Worm (Caenorhabditis elegans): Measurements from ENCODE around the gene F58E2.3.
"Not testable (repeated sequence)": the region's sequence is repeated elsewhere in the genome, so short reads cannot be mapped to it uniquely, and the experiment has no call there.

The F58E2.3 gene

DNA sequence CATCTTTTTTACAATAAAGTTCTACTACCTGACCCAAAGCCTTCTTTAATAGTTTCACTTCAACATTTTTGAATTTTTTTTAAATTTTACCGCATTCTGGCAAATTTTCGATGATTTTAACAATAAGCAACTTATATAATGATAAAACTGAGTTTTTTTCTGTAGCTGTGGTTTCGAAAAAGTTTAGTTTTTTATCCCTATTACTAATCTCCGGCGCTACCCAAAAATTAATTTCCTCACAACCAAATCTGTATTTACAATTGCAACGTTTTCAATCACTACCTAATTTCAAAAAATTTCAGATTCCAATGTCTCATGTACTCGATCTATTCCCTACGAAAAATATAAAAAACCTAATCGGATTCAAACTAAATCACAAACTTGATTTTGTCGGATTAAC lies at the start of gene F58E2.3:
Gene F58E2.3 (plus strand): TSS at position 301 of the 400 bp plus-strand sequence.
- TF ChIP-seq med-1 (GFP tag; optimal IDR thresholded peaks at IDR 0.05; ENCODE audit: insufficient read depth) (no peak), cog-1 (tag; optimal IDR thresholded peaks at IDR 0.05) (no peak), ztf-29 (GFP tag; IDR thresholded peaks at IDR 0.05) (no peak), tab-1 (GFP tag; IDR thresholded peaks at IDR 0.05) (no peak)

DNA sequence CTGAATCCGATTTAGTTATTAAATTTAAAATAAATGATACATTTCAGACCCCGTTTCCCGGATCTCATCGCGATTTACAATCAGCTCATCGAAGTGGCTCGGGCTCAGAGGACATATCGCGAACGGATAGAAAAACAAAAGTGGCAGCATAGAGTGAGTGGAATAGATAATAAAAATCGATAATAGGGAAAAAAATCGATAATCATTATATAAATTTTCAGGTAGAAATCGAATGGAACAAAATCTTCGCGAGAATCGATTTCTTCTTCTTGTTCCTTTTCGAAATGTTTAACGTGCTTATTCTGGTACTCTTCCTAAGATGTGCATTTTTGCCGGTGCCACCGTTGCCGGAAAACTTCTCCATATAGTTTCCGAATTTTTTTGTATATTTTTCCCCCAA lies 48.5 kb upstream of the F58E2.3 start:
- TF ChIP-seq ztf-29 (GFP tag; IDR thresholded peaks at IDR 0.05) (no peak), klf-2 (GFP tag; conservative IDR thresholded peaks at IDR 0.05) (no peak), T22C8.4 (GFP tag; IDR thresholded peaks at IDR 0.05) (peak; percentile 59; the same call in 1 of the 2 replicates)

DNA sequence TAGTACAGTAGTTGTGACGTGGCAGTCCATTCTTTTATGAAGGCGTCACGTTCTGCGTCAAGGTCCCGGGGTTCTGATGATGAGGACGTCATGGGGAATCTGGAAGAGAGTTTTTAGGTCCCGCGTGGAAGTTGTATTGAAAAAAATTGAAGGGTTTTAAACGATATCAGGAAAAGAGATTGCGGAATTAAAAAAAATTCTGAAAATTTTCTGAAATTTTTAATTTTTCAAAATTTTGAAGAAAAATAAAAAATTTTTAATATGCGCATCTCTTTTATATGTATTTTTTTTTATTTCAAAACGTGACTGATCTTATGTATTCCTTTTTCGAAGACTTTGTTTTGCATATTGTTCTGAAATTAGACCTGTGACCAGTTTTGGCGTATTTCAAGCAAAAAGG lies 44.7 kb upstream of the F58E2.3 start, which contains the start of gene C04C3.6:
Gene C04C3.6 (minus strand): TSS at position 101 of the 400 bp plus-strand sequence.
- TF ChIP-seq ref-1 (GFP tag; conservative IDR thresholded peaks at IDR 0.05) (no peak), ztf-29 (GFP tag; IDR thresholded peaks at IDR 0.05) (no peak), ztf-23 (GFP tag; IDR thresholded peaks at IDR 0.05) (no peak), flt-1 (GFP tag; IDR thresholded peaks at IDR 0.05) (no peak), tab-1 (GFP tag; IDR thresholded peaks at IDR 0.05) (no peak), T22C8.4 (GFP tag; IDR thresholded peaks at IDR 0.05) (no peak), med-1 (GFP tag; optimal IDR thresholded peaks at IDR 0.05; ENCODE audit: insufficient read depth) (no peak), klf-2 (GFP tag; conservative IDR thresholded peaks at IDR 0.05) (no peak)

DNA sequence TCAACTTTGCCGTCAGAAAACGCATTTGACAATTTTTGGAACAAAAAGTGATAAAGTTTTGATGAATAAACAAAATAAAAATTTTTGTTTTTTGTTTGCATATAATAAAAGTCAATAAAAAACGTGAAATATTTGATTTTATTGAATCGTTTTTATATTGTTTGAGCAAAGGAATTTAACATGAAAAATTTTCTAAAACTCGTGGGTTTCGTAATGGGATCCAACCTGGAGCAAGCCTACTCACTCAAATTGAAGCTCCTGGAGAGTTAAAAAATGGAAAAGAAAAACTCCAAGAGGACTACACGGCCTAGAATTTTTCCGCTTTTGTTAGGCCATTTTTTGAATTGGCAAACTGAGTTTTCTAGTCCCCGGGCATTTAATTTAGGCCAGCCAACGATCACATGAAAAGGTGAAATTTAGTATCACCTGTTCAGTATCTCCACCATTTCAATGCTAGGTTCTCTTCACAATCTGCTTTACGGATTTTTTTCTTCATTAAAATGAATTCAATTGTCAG lies 38.7 kb upstream of the F58E2.3 start, which contains the start of the genes C04C3.9 and srz-60:
Gene C04C3.9 (minus strand): TSS at position 101 of the 517 bp plus-strand sequence.
Gene srz-60 (plus strand): TSS at position 467 of the 517 bp plus-strand sequence.
- TF ChIP-seq flt-1 (GFP tag; IDR thresholded peaks at IDR 0.05) (no peak), ztf-29 (GFP tag; IDR thresholded peaks at IDR 0.05) (no peak), ztf-23 (GFP tag; IDR thresholded peaks at IDR 0.05) (no peak), tab-1 (GFP tag; IDR thresholded peaks at IDR 0.05) (no peak), ref-1 (GFP tag; conservative IDR thresholded peaks at IDR 0.05) (no peak)

DNA sequence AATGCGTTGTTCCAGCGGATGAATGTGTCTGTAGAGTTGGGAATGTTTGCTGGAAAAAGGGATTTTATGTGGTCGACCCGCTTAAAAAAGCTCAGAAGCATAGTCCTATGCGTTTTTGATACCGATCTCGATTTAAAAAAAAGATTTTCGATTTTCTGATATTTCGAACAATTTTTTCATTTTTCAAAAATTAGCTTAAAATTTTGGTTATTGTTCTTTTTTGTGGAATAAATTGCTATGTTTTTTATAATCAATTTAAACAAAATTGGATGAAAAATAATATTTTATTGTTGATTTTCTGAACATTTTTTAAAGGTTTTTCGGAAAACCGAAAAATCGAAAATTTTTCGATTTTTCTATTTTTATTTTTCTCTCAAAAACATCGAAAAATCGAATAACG lies 33.8 kb upstream of the F58E2.3 start, which contains the start of gene C04C3.7:
Gene C04C3.7 (minus strand): TSS at position 101 of the 400 bp plus-strand sequence.
- TF ChIP-seq ztf-29 (GFP tag; IDR thresholded peaks at IDR 0.05); cog-1 (tag; optimal IDR thresholded peaks at IDR 0.05); flt-1 (GFP tag; IDR thresholded peaks at IDR 0.05): not testable (repeated sequence)

DNA sequence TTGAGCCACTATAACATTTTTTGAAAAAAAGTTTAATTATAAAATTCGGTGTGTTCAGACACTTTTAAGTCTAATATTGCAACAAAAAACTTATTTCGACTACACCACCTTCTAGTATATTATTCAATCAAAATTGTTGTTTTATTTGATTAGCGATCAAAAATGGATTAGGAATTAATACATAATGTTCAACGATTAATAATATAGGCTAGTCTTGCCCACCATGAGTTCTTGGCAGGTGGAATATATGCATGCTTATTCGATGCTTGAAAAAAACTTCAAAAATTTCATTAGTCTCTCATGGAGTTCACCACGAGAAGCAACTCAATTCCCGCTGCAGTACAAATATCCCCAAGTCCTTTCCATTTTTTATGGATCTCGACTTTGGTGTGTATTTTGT lies 31.2 kb upstream of the F58E2.3 start, which contains the start of gene srz-32:
Gene srz-32 (plus strand): TSS at position 301 of the 400 bp plus-strand sequence.
- no peak for TF ChIP-seq tab-1 (GFP tag; IDR thresholded peaks at IDR 0.05)
- TF ChIP-seq ztf-23 (GFP tag; IDR thresholded peaks at IDR 0.05), result no peak
- no peak for TF ChIP-seq med-1 (GFP tag; optimal IDR thresholded peaks at IDR 0.05; ENCODE audit: insufficient read depth)
- no peak for TF ChIP-seq ref-1 (GFP tag; conservative IDR thresholded peaks at IDR 0.05)
- TF ChIP-seq T22C8.4 (GFP tag; IDR thresholded peaks at IDR 0.05), result no peak
- TF ChIP-seq ztf-29 (GFP tag; IDR thresholded peaks at IDR 0.05), result no peak
- no peak for TF ChIP-seq cog-1 (tag; optimal IDR thresholded peaks at IDR 0.05)
- no peak for TF ChIP-seq flt-1 (GFP tag; IDR thresholded peaks at IDR 0.05)
- no peak for TF ChIP-seq klf-2 (GFP tag; conservative IDR thresholded peaks at IDR 0.05)

DNA sequence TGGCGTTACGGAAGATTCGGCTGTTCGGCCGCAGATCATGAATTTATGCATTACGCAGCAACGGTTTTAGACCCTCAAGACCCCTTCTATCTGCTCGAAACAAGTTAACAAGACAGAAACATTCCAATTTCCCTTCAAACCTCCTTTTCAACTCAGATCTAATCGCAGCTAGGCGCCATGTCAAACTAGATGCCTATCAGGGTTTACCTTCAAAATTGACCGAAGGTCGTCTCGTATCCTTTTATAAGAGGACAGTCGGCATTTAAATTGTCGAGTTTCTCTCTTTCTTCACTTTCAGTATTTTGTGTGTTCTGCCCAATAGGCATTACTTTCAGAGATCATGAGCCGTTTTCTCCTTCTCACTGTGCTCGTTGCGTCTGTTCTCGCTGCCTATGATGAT lies 29.2 kb upstream of the F58E2.3 start, which contains the start of gene grd-13:
Gene grd-13 (plus strand): TSS at position 291 of the 400 bp plus-strand sequence.
- TF ChIP-seq flt-1 (GFP tag; IDR thresholded peaks at IDR 0.05), result no peak
- TF ChIP-seq T22C8.4 (GFP tag; IDR thresholded peaks at IDR 0.05), result no peak
- TF ChIP-seq ztf-29 (GFP tag; IDR thresholded peaks at IDR 0.05), result no peak
- TF ChIP-seq tab-1 (GFP tag; IDR thresholded peaks at IDR 0.05), result no peak
- no peak for TF ChIP-seq med-1 (GFP tag; optimal IDR thresholded peaks at IDR 0.05; ENCODE audit: insufficient read depth)
- TF ChIP-seq ref-1 (GFP tag; conservative IDR thresholded peaks at IDR 0.05), result no peak
- no peak for TF ChIP-seq klf-2 (GFP tag; conservative IDR thresholded peaks at IDR 0.05)
- no peak for TF ChIP-seq ztf-23 (GFP tag; IDR thresholded peaks at IDR 0.05)

DNA sequence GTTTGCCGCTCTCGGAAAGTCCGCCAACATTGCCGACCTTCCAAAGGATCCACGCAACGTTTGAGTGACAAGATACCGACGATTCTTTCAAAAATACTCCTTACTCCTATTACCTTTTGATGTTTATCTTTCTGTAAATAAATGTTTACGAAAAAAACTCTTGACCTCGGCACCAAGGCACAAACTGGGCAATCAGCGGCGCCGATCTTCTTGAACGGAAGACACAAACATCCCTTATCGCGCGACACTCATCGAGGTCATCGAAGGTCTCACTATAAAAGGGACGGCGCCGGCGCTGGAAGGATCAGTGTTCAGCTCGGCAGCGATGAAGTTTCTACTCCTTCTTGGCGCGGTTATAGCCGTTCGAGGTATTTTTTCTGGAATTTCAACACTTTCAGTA lies 27.9 kb upstream of the F58E2.3 start, which contains the start of gene grd-3:
Gene grd-3 (plus strand): TSS at position 302 of the 400 bp plus-strand sequence.
- no peak for TF ChIP-seq T22C8.4 (GFP tag; IDR thresholded peaks at IDR 0.05)
- no peak for TF ChIP-seq klf-2 (GFP tag; conservative IDR thresholded peaks at IDR 0.05)
- no peak for TF ChIP-seq ref-1 (GFP tag; conservative IDR thresholded peaks at IDR 0.05)
- TF ChIP-seq ztf-29 (GFP tag; IDR thresholded peaks at IDR 0.05), result no peak
- TF ChIP-seq ztf-23 (GFP tag; IDR thresholded peaks at IDR 0.05), result no peak
- TF ChIP-seq cog-1 (tag; optimal IDR thresholded peaks at IDR 0.05), result no peak
- TF ChIP-seq med-1 (GFP tag; optimal IDR thresholded peaks at IDR 0.05; ENCODE audit: insufficient read depth), result no peak
- no peak for TF ChIP-seq tab-1 (GFP tag; IDR thresholded peaks at IDR 0.05)

DNA sequence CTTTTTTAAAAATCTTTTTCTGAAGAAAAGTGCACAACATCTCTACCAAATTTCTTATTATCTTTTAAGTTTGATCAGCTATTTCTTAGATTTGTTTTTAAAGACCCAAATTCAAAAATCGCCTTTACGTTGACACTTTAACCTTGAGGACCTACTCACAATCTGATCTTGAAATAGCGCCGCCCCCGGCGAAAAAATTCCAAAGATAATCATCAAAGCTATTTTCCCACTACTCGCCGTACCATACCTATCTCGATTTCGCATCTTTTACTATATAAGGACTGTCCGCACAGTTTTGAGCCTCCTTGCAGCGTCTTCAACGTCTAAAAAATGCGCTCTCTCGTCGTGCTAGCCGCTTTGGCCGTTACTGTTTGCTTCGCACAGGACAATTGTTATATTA lies 26.4 kb upstream of the F58E2.3 start, which contains the start of gene grd-10:
Gene grd-10 (plus strand): TSS at position 208 of the 400 bp plus-strand sequence.
- TF ChIP-seq cog-1 (tag; optimal IDR thresholded peaks at IDR 0.05), result no peak
- TF ChIP-seq tab-1 (GFP tag; IDR thresholded peaks at IDR 0.05), result no peak
- no peak for TF ChIP-seq flt-1 (GFP tag; IDR thresholded peaks at IDR 0.05)
- TF ChIP-seq T22C8.4 (GFP tag; IDR thresholded peaks at IDR 0.05), result no peak
- no peak for TF ChIP-seq med-1 (GFP tag; optimal IDR thresholded peaks at IDR 0.05; ENCODE audit: insufficient read depth)
- TF ChIP-seq ref-1 (GFP tag; conservative IDR thresholded peaks at IDR 0.05), result no peak
- TF ChIP-seq ztf-23 (GFP tag; IDR thresholded peaks at IDR 0.05), result no peak
- TF ChIP-seq ztf-29 (GFP tag; IDR thresholded peaks at IDR 0.05), result no peak
- no peak for TF ChIP-seq klf-2 (GFP tag; conservative IDR thresholded peaks at IDR 0.05)

DNA sequence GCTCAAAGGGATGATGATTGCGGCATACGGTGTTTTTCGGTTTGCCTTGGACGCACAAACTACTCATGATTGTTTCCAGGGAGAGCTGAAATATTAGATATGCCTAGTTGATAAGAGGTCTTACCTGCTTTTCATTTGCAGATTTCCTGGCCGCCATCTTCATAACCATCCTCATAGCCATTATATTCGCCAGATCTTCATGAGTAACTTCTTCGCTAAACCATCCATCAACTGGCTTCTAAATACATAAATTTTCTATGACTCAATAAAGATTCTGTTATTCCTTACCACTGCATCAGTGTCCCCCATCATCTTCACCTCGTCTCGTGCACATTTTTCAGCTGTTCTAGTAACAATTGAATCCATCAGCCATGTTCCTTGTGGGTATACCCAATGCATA lies 24.7 kb upstream of the F58E2.3 start:
- no peak for TF ChIP-seq klf-2 (GFP tag; conservative IDR thresholded peaks at IDR 0.05)
- TF ChIP-seq ztf-23 (GFP tag; IDR thresholded peaks at IDR 0.05), result no peak
- no peak for TF ChIP-seq med-1 (GFP tag; optimal IDR thresholded peaks at IDR 0.05; ENCODE audit: insufficient read depth)
- TF ChIP-seq tab-1 (GFP tag; IDR thresholded peaks at IDR 0.05), result no peak
- TF ChIP-seq flt-1 (GFP tag; IDR thresholded peaks at IDR 0.05), result no peak
- TF ChIP-seq ref-1 (GFP tag; conservative IDR thresholded peaks at IDR 0.05), result no peak
- no peak for TF ChIP-seq ztf-29 (GFP tag; IDR thresholded peaks at IDR 0.05)
- TF ChIP-seq T22C8.4 (GFP tag; IDR thresholded peaks at IDR 0.05), result no peak
- TF ChIP-seq cog-1 (tag; optimal IDR thresholded peaks at IDR 0.05), result no peak
